Fruit fly (Drosophila melanogaster): Measurements from ENCODE around the gene CG15014.

CG15014 gene

dm6 chr3L:4328048-4328447 is 6.0 kb upstream of the CG15014 start:
- TF ChIP-seq toe (GFP tag; optimal IDR thresholded peaks at IDR 0.05), result no peak
- TF ChIP-seq Clk (GFP tag; optimal IDR thresholded peaks at IDR 0.05), result no peak
- no peak for TF ChIP-seq CG1620 (GFP tag; optimal IDR thresholded peaks at IDR 0.05)
- no peak for TF ChIP-seq Crg-1 (GFP tag; optimal IDR thresholded peaks at IDR 0.05)
- TF ChIP-seq cic (GFP tag; optimal IDR thresholded peaks at IDR 0.05), result no peak
- TF ChIP-seq CG12768 (GFP tag; optimal IDR thresholded peaks at IDR 0.05), result no peak
- TF ChIP-seq Hr96 (GFP tag; optimal IDR thresholded peaks at IDR 0.05), result no peak
- no peak for TF ChIP-seq CG7045 (GFP tag; optimal IDR thresholded peaks at IDR 0.05)
- TF ChIP-seq cnc (optimal IDR thresholded peaks at IDR 0.05), result no peak

- TF ChIP-seq CG12768 (GFP tag; optimal IDR thresholded peaks at IDR 0.05) (peak; percentile 21), CG7101 (tag; optimal IDR thresholded peaks at IDR 0.05) (peak; percentile 4), CG14711 (tag; optimal IDR thresholded peaks at IDR 0.05) (no peak), CG7045 (GFP tag; optimal IDR thresholded peaks at IDR 0.05) (no peak), pad (GFP tag; optimal IDR thresholded peaks at IDR 0.05) (no peak), CG11617 (GFP tag; optimal IDR thresholded peaks at IDR 0.05) (peak; percentile 8), Clk (GFP tag; optimal IDR thresholded peaks at IDR 0.05) (no peak), toe (GFP tag; optimal IDR thresholded peaks at IDR 0.05) (no peak), cic (GFP tag; optimal IDR thresholded peaks at IDR 0.05) (peak; percentile 25), kay (GFP tag; ENCODE audit: borderline replicate concordance) (peak; percentile 84), ovo (GFP tag; optimal IDR thresholded peaks at IDR 0.05) (no peak), Crg-1 (GFP tag; optimal IDR thresholded peaks at IDR 0.05) (no peak), CG5204 (GFP tag; optimal IDR thresholded peaks at IDR 0.05) (no peak), Hr96 (GFP tag; optimal IDR thresholded peaks at IDR 0.05) (peak; percentile 1), tj (GFP tag; optimal IDR thresholded peaks at IDR 0.05) (no peak), Mnt (GFP tag; optimal IDR thresholded peaks at IDR 0.05) (peak; percentile 29)
Observed at dm6 chr3L:4318677-4319580, 3.1 kb downstream of the CG15014 start, which contains the start of gene PMP34. Gene PMP34, plus strand, starts transcription at chr3L:4318755.

dm6 chr3L:4313299-4313698 is 8.8 kb downstream of the CG15014 start, which contains the start of gene Claspin:
Gene Claspin, plus strand, starts transcription at chr3L:4313483.
- TF ChIP-seq tj (GFP tag; optimal IDR thresholded peaks at IDR 0.05) (peak; percentile 67), Hr96 (GFP tag; optimal IDR thresholded peaks at IDR 0.05) (peak; percentile 37), cic (GFP tag; optimal IDR thresholded peaks at IDR 0.05) (no peak), CG7045 (GFP tag; optimal IDR thresholded peaks at IDR 0.05) (no peak), cnc (optimal IDR thresholded peaks at IDR 0.05) (no peak), toe (GFP tag; optimal IDR thresholded peaks at IDR 0.05) (peak; percentile 37), CG1620 (GFP tag; optimal IDR thresholded peaks at IDR 0.05) (peak; percentile 70), CG14711 (tag; optimal IDR thresholded peaks at IDR 0.05) (no peak), bab1 (GFP tag; optimal IDR thresholded peaks at IDR 0.05) (peak; percentile 84), CG33017 (tag; optimal IDR thresholded peaks at IDR 0.05) (no peak), pad (GFP tag; optimal IDR thresholded peaks at IDR 0.05) (peak; percentile 41), CG5204 (GFP tag; optimal IDR thresholded peaks at IDR 0.05) (peak; percentile 5), ovo (GFP tag; optimal IDR thresholded peaks at IDR 0.05) (peak; percentile 62), CG12768 (GFP tag; optimal IDR thresholded peaks at IDR 0.05) (no peak), Mnt (GFP tag; optimal IDR thresholded peaks at IDR 0.05) (peak; percentile 20), Clk (GFP tag; optimal IDR thresholded peaks at IDR 0.05) (no peak), CG7101 (tag; optimal IDR thresholded peaks at IDR 0.05) (peak; percentile 46), CG11617 (GFP tag; optimal IDR thresholded peaks at IDR 0.05) (no peak), Crg-1 (GFP tag; optimal IDR thresholded peaks at IDR 0.05) (peak; percentile 73), kay (GFP tag; ENCODE audit: borderline replicate concordance) (peak; percentile 84)

dm6 chr3L:4310604-4311003 is 11.5 kb downstream of the CG15014 start:
- TF ChIP-seq Hr96 (GFP tag; optimal IDR thresholded peaks at IDR 0.05), result no peak
- TF ChIP-seq ovo (GFP tag; optimal IDR thresholded peaks at IDR 0.05), result no peak
- no peak for TF ChIP-seq CG14711 (tag; optimal IDR thresholded peaks at IDR 0.05)
- no peak for TF ChIP-seq cnc (optimal IDR thresholded peaks at IDR 0.05)
- TF ChIP-seq CG7101 (tag; optimal IDR thresholded peaks at IDR 0.05), result no peak
- no peak for TF ChIP-seq Clk (GFP tag; optimal IDR thresholded peaks at IDR 0.05)
- TF ChIP-seq CG1620 (GFP tag; optimal IDR thresholded peaks at IDR 0.05), result no peak
- no peak for TF ChIP-seq CG5204 (GFP tag; optimal IDR thresholded peaks at IDR 0.05)
- TF ChIP-seq CG33017 (tag; optimal IDR thresholded peaks at IDR 0.05), result no peak
- TF ChIP-seq CG11617 (GFP tag; optimal IDR thresholded peaks at IDR 0.05), result no peak
- TF ChIP-seq kay (GFP tag; ENCODE audit: borderline replicate concordance), result no peak
- TF ChIP-seq Mnt (GFP tag; optimal IDR thresholded peaks at IDR 0.05), result no peak
- TF ChIP-seq cic (GFP tag; optimal IDR thresholded peaks at IDR 0.05), result no peak
- no peak for TF ChIP-seq CG12768 (GFP tag; optimal IDR thresholded peaks at IDR 0.05)
- TF ChIP-seq CG7045 (GFP tag; optimal IDR thresholded peaks at IDR 0.05), result no peak
- no peak for TF ChIP-seq Crg-1 (GFP tag; optimal IDR thresholded peaks at IDR 0.05)
- no peak for TF ChIP-seq bab1 (GFP tag; optimal IDR thresholded peaks at IDR 0.05)

dm6 chr3L:4307691-4308383 is 14.2 kb downstream of the CG15014 start, which contains the start of gene dyl:
Gene dyl, minus strand, starts transcription at chr3L:4307718.
- TF ChIP-seq Mnt (GFP tag; optimal IDR thresholded peaks at IDR 0.05) (no peak), CG14711 (tag; optimal IDR thresholded peaks at IDR 0.05) (no peak), tj (GFP tag; optimal IDR thresholded peaks at IDR 0.05) (no peak), CG11617 (GFP tag; optimal IDR thresholded peaks at IDR 0.05) (no peak), toe (GFP tag; optimal IDR thresholded peaks at IDR 0.05) (no peak), kay (GFP tag; ENCODE audit: borderline replicate concordance) (no peak), CG7045 (GFP tag; optimal IDR thresholded peaks at IDR 0.05) (no peak), CG1620 (GFP tag; optimal IDR thresholded peaks at IDR 0.05) (no peak), Clk (GFP tag; optimal IDR thresholded peaks at IDR 0.05) (no peak), cic (GFP tag; optimal IDR thresholded peaks at IDR 0.05) (no peak), ovo (GFP tag; optimal IDR thresholded peaks at IDR 0.05) (no peak), Crg-1 (GFP tag; optimal IDR thresholded peaks at IDR 0.05) (no peak), cnc (optimal IDR thresholded peaks at IDR 0.05) (no peak), pad (GFP tag; optimal IDR thresholded peaks at IDR 0.05) (no peak), CG12768 (GFP tag; optimal IDR thresholded peaks at IDR 0.05) (no peak), CG7101 (tag; optimal IDR thresholded peaks at IDR 0.05) (no peak), bab1 (GFP tag; optimal IDR thresholded peaks at IDR 0.05) (no peak), Hr96 (GFP tag; optimal IDR thresholded peaks at IDR 0.05) (no peak)
